Worm (Caenorhabditis elegans) whole organism, mixed stage, embryonic: ENCODE measurements around the gene F15H10.5.

Experiments used
- M03D4.4 ChIP-seq: sonication (generic microtip); optimal IDR thresholded peaks from 2 replicates; lab custom pipeline; 2017; ENCODE audit warnings: mild to moderate bottlenecking, missing genetic modification characterization, missing compliant biosample characterization
- bed-3 ChIP-seq: fragments of 200-800 bp; sonication (Bioruptor generic); optimal IDR thresholded peaks from 3 replicates; lab custom pipeline; 2018; ENCODE audit warnings: mild to moderate bottlenecking, missing genetic modification characterization, moderate library complexity, missing compliant biosample characterization
- blmp-1 ChIP-seq: fragments of 150-350 bp; optimal IDR thresholded peaks from 2 replicates; lab custom pipeline; 2014; ENCODE audit warnings: missing biosample characterization, missing genetic modification characterization
- ceh-39 ChIP-seq: fragments of 150-350 bp; optimal IDR thresholded peaks from 2 replicates; lab custom pipeline; 2014; ENCODE audit warnings: missing biosample characterization, missing genetic modification characterization
- ceh-83 ChIP-seq: fragments of 200-800 bp; sonication (Bioruptor generic); optimal IDR thresholded peaks from 2 replicates; lab custom pipeline; 2018; ENCODE audit warnings: mild to moderate bottlenecking, missing genetic modification characterization, missing compliant biosample characterization
- cnd-1 ChIP-seq: fragments of 200-800 bp; sonication (Bioruptor generic); optimal IDR thresholded peaks from 2 replicates; lab custom pipeline; 2018; ENCODE audit warnings: mild to moderate bottlenecking, missing genetic modification characterization, missing compliant biosample characterization
- drap-1 ChIP-seq: fragments of 200-800 bp; sonication (Bioruptor generic); optimal IDR thresholded peaks from 3 replicates; lab custom pipeline; 2018; ENCODE audit warnings: mild to moderate bottlenecking, missing genetic modification characterization, missing compliant biosample characterization
- elt-1 ChIP-seq: sonication (generic microtip); optimal IDR thresholded peaks from 2 replicates; lab custom pipeline; 2017; ENCODE audit warnings: missing genetic modification characterization, mild to moderate bottlenecking, missing compliant biosample characterization, antibody characterized with exemption, moderate library complexity, borderline replicate concordance; ENCODE audit not compliant: insufficient read depth
- elt-3 ChIP-seq: fragments of 150-350 bp; optimal IDR thresholded peaks from 2 replicates; lab custom pipeline; 2014; ENCODE audit warnings: missing biosample characterization, missing genetic modification characterization
- ham-2 ChIP-seq: fragments of 200-800 bp; sonication (Bioruptor generic); optimal IDR thresholded peaks from 2 replicates; lab custom pipeline; 2018; ENCODE audit warnings: mild to moderate bottlenecking, missing genetic modification characterization, missing compliant biosample characterization
- hlh-1 ChIP-seq: fragments of 150-350 bp; optimal IDR thresholded peaks from 2 replicates; lab custom pipeline; 2014; ENCODE audit warnings: missing biosample characterization, missing genetic modification reagents, missing genetic modification characterization
- mep-1 ChIP-seq: fragments of 150-350 bp; optimal IDR thresholded peaks from 2 replicates; lab custom pipeline; 2017; ENCODE audit warnings: missing biosample characterization, missing genetic modification reagents, missing genetic modification characterization, inconsistent platforms
- nhr-12 ChIP-seq: fragments of 150-350 bp; optimal IDR thresholded peaks from 2 replicates; lab custom pipeline; 2014; ENCODE audit warnings: missing biosample characterization, missing genetic modification characterization
- sptf-1 ChIP-seq: sonication (generic microtip); optimal IDR thresholded peaks from 2 replicates; lab custom pipeline; 2017; ENCODE audit warnings: mild to moderate bottlenecking, missing genetic modification characterization, moderate library complexity, missing compliant biosample characterization
- unc-120 ChIP-seq: sonication (generic microtip); optimal IDR thresholded peaks from 2 replicates; lab custom pipeline; 2017; ENCODE audit warnings: missing genetic modification characterization, missing compliant biosample characterization; ENCODE audit not compliant: poor library complexity, severe bottlenecking
- unc-39 ChIP-seq: fragments of 150-350 bp; optimal IDR thresholded peaks from 2 replicates; lab custom pipeline; 2014; ENCODE audit warnings: missing biosample characterization, missing genetic modification characterization
- unc-62 ChIP-seq: fragments of 150-350 bp; optimal IDR thresholded peaks from 2 replicates; lab custom pipeline; 2014; ENCODE audit warnings: missing biosample characterization, missing genetic modification reagents, missing genetic modification characterization
- zip-8 ChIP-seq: fragments of 150-350 bp; optimal IDR thresholded peaks from 2 replicates; lab custom pipeline; 2014; ENCODE audit warnings: missing biosample characterization, missing genetic modification characterization

Gene F15H10.5

DNA sequence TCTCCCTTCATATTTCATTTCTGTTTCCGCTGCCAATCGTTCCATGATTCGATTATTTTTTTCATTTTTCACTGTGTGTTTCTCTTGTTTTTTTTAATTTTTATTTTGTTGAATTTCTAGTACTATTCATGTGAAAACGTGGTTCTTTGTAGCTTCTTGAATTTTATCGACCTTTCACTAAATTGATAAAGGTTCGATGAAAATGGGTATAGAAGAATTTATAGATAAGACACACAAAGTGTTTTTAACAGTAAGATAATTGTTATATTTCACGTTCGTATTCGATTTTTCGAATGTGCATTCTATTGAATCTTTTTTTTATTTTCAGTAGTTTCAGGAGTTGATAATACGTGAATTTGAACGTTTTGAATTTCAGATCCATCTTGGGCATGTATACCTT lies 46.9 kb downstream of the F15H10.5 start, which contains the start of gene ugt-49:
Gene ugt-49 (plus strand): TSS at position 371 of the 400 bp plus-strand sequence.
- TF ChIP-seq ceh-83 (no peak), unc-62 (no peak), ceh-39 (no peak), zip-8 (no peak), cnd-1 (no peak), drap-1 (GFP tag; lab: Kevin White, UChicago) (no peak), M03D4.4 (no peak), mep-1 (no peak), elt-3 (tag; lab: Kevin White, UChicago) (no peak), hlh-1 (tag; lab: Kevin White, UChicago) (no peak), blmp-1 (no peak), nhr-12 (tag; lab: Kevin White, UChicago) (no peak), sptf-1 (tag; lab: Kevin White, UChicago) (no peak), ham-2 (no peak), unc-39 (no peak)

DNA sequence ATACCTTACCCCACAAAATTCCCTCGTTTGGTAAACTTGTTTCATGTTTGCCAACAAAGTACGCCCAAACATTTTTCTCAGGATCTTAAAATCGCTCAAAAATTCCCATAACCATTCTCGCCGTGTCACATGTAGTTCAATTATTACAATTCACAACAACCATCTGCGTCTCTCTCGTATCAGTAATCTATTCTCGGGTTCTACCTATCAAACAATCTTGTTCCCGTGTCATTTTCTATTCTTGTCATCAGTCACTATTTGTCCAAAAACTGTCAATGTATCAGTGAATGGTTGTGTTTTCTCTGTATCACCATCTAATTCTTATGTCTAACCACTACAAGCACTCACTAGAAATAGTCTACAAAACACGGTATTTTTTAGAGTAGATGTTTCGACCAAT lies 47.7 kb downstream of the F15H10.5 start:
- TF ChIP-seq M03D4.4 (no peak), bed-3 (GFP tag; lab: Kevin White, UChicago) (no peak)

DNA sequence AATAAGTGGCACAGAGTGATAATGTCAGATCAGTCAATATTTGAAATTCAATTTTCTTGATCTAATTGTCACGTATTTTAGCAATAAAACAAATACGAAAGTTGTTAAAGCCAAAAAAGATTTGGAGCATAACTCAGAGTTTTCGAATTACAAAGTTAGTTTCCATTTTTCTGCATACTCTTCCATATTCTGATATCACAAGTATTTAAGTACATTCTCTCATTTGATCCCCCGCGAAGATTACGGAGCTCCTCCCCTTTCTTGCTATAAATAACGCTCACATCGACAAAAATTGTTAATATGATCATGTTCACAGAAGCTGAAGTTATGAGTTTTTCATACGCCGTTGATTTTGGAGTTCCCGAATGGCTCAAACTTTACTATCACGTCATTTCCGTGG lies 50.6 kb downstream of the F15H10.5 start, which contains the start of gene sri-20:
Gene sri-20 (plus strand): TSS at position 301 of the 400 bp plus-strand sequence.
- TF ChIP-seq elt-1 (tag; lab: Kevin White, UChicago) (no peak), unc-39 (no peak), ham-2 (no peak), unc-120 (no peak)
